Worm (Caenorhabditis elegans) whole organism, late embryonic: ENCODE measurements around the gene set-22.

Source experiments
- Y22D7AL.16 ChIP-seq: sonication (generic microtip); optimal IDR thresholded peaks from 2 replicates; lab custom pipeline; 2016; ENCODE audit warnings: missing genetic modification characterization, missing compliant biosample characterization
- ama-1 ChIP-seq: fragments of 150-350 bp; optimal IDR thresholded peaks from 2 replicates; lab custom pipeline; 2014
- ceh-19 ChIP-seq: fragments of 200-800 bp; sonication (Bioruptor generic); optimal IDR thresholded peaks from 2 replicates; lab custom pipeline; 2018; ENCODE audit warnings: mild to moderate bottlenecking, missing genetic modification characterization, missing compliant biosample characterization
- che-1 ChIP-seq: sonication (generic microtip); optimal IDR thresholded peaks from 2 replicates; lab custom pipeline; 2016; ENCODE audit warnings: mild to moderate bottlenecking, missing genetic modification characterization, missing compliant biosample characterization
- elt-2 ChIP-seq: sonication (generic microtip); optimal IDR thresholded peaks from 2 replicates; lab custom pipeline; 2016; ENCODE audit warnings: missing genetic modification reagents, missing genetic modification characterization, missing compliant biosample characterization
- ets-4 ChIP-seq: sonication (generic microtip); optimal IDR thresholded peaks from 2 replicates; lab custom pipeline; 2016; ENCODE audit warnings: missing genetic modification characterization, missing compliant biosample characterization
- lim-6 ChIP-seq: sonication (generic microtip); optimal IDR thresholded peaks from 2 replicates; lab custom pipeline; 2016; ENCODE audit warnings: missing genetic modification characterization, missing compliant biosample characterization
- lin-11 ChIP-seq: fragments of 200-800 bp; sonication (Bioruptor generic); optimal IDR thresholded peaks from 2 replicates; lab custom pipeline; 2018; ENCODE audit warnings: mild to moderate bottlenecking, missing genetic modification characterization, missing compliant biosample characterization
- unc-86 ChIP-seq: sonication (generic microtip); optimal IDR thresholded peaks from 2 replicates; lab custom pipeline; 2016; ENCODE audit warnings: missing genetic modification characterization, missing compliant biosample characterization

- TF ChIP-seq Y22D7AL.16 (no peak), lim-6 (tag; lab: Kevin White, UChicago) (no peak), lin-11 (tag; lab: Kevin White, UChicago) (no peak), ceh-19 (GFP tag; lab: Kevin White, UChicago) (no peak), che-1 (no peak), ama-1 (lab: Kevin White, UChicago) (no peak), elt-2 (tag; lab: Kevin White, UChicago) (no peak), unc-86 (tag; lab: Kevin White, UChicago) (no peak), ets-4 (tag; lab: Kevin White, UChicago) (no peak)
These were observed 19.8 kb upstream of the set-22 start, which contains the start of gene F15H10.10 for ce11 chrV:10416925-10417324.
